Fruit fly (Drosophila melanogaster) whole organism, embryonic: Measurements from ENCODE around the gene Stat92E.

Experiments used
- BEAF-32 ChIP-seq: fragments of 200-800 bp; sonication (Bioruptor generic); optimal IDR thresholded peaks from 3 replicates; lab custom pipeline; 2017; ENCODE audit warnings: missing biosample characterization, missing genetic modification characterization, mild to moderate bottlenecking, moderate library complexity, missing genetic modification reagents
- CG10431 ChIP-seq: fragments of 200-800 bp; sonication (Bioruptor generic); optimal IDR thresholded peaks from 3 replicates; lab custom pipeline; 2018; ENCODE audit warnings: missing biosample characterization, mild to moderate bottlenecking, missing genetic modification characterization
- CG13894 ChIP-seq: fragments of 200-800 bp; sonication (Bioruptor generic); optimal IDR thresholded peaks from 3 replicates; lab custom pipeline; 2018; ENCODE audit warnings: missing biosample characterization, mild to moderate bottlenecking, missing genetic modification characterization, moderate library complexity
- CG31388 ChIP-seq: fragments of 200-800 bp; sonication (Bioruptor generic); optimal IDR thresholded peaks from 2 replicates; lab custom pipeline; 2016; ENCODE audit warnings: missing biosample characterization, missing genetic modification characterization
- CG32767 ChIP-seq: fragments of 200-800 bp; sonication (Bioruptor generic); IDR thresholded peaks from 2 replicates; pipeline ENCODE4 v1.3.6; 2022; ENCODE audit warnings: missing biosample characterization, missing genetic modification characterization
- CG6854 ChIP-seq: fragments of 200-800 bp; sonication (Bioruptor generic); optimal IDR thresholded peaks from 3 replicates; lab custom pipeline; 2017; ENCODE audit warnings: missing biosample characterization, mild to moderate bottlenecking, missing genetic modification characterization
- CG9437 ChIP-seq: fragments of 200-800 bp; sonication (Bioruptor generic); optimal IDR thresholded peaks from 2 replicates; lab custom pipeline; 2018; ENCODE audit warnings: missing biosample characterization, mild to moderate bottlenecking, missing genetic modification characterization
- CG9609 ChIP-seq: fragments of 200-800 bp; sonication (Bioruptor generic); optimal IDR thresholded peaks from 3 replicates; lab custom pipeline; 2016; ENCODE audit warnings: missing biosample characterization, missing genetic modification characterization
- Doc2 ChIP-seq: fragments of 200-800 bp; sonication (Bioruptor generic); IDR thresholded peaks from 2 replicates; pipeline ENCODE4 v1.3.6; 2022; ENCODE audit warnings: missing biosample characterization, missing genetic modification characterization
- Ets65A ChIP-seq: fragments of 200-800 bp; sonication (Bioruptor generic); peaks from one replicate; lab custom pipeline; 2016; ENCODE audit warnings: missing biosample characterization, missing genetic modification characterization
- Hmx ChIP-seq: fragments of 200-800 bp; sonication (Bioruptor generic); optimal IDR thresholded peaks from 2 replicates; lab custom pipeline; 2016; ENCODE audit warnings: missing biosample characterization, missing genetic modification characterization
- Jarid2 ChIP-seq: fragments of 200-800 bp; sonication (Bioruptor generic); optimal IDR thresholded peaks from 3 replicates; lab custom pipeline; 2017; ENCODE audit warnings: mild to moderate bottlenecking, missing biosample characterization, missing genetic modification reagents, missing genetic modification characterization
- Lpt ChIP-seq: fragments of >200 bp; optimal IDR thresholded peaks from 2 replicates; lab custom pipeline; 2018; ENCODE audit warnings: missing biosample characterization, missing genetic modification characterization
- Med ChIP-seq: fragments of 200-800 bp; sonication (Bioruptor generic); peaks from one replicate; lab custom pipeline; 2016; ENCODE audit warnings: missing biosample characterization, missing genetic modification characterization, mild to moderate bottlenecking, inconsistent platforms, moderate library complexity
- Stat92E ChIP-seq, 3 experiments: fragments of >200 bp in 2 of 3; fragments of 200-800 bp in 1 of 3; sonication (Bioruptor generic) in 1 of 3; optimal IDR thresholded peaks; 2 replicates each; lab custom pipeline; 2017 to 2019; ENCODE audit warnings: missing biosample characterization in 3 of 3, missing genetic modification characterization in 3 of 3, mild to moderate bottlenecking in 1 of 3, moderate library complexity in 1 of 3
- Xrp1 ChIP-seq: fragments of 200-800 bp; sonication (Bioruptor generic); IDR thresholded peaks from 2 replicates; pipeline ENCODE4 v1.3.6; 2022; ENCODE audit warnings: missing biosample characterization, missing genetic modification characterization
- al ChIP-seq: fragments of 200-800 bp; sonication (Bioruptor generic); IDR thresholded peaks from 2 replicates; pipeline ENCODE4 v1.3.6; 2022; ENCODE audit warnings: missing biosample characterization, missing genetic modification characterization
- cad ChIP-seq: fragments of >200 bp; optimal IDR thresholded peaks from 2 replicates; lab custom pipeline; 2017; ENCODE audit warnings: missing biosample characterization, missing genetic modification characterization
- cg ChIP-seq: fragments of 200-800 bp; sonication (Bioruptor generic); optimal IDR thresholded peaks from 3 replicates; lab custom pipeline; 2019; ENCODE audit warnings: missing biosample characterization, mild to moderate bottlenecking, missing genetic modification characterization, moderate library complexity
- eyg ChIP-seq: fragments of 200-800 bp; sonication (Bioruptor generic); optimal IDR thresholded peaks from 3 replicates; lab custom pipeline; 2016; ENCODE audit warnings: missing biosample characterization, missing genetic modification characterization
- inv ChIP-seq: fragments of 200-800 bp; sonication (Bioruptor generic); IDR thresholded peaks from 2 replicates; pipeline ENCODE4 v1.3.6; 2022; ENCODE audit warnings: missing biosample characterization, missing genetic modification characterization; ENCODE audit not compliant: partially characterized antibody
- jumu ChIP-seq: fragments of 200-800 bp; sonication (Bioruptor generic); optimal IDR thresholded peaks from 3 replicates; lab custom pipeline; 2016; ENCODE audit warnings: missing biosample characterization, missing genetic modification characterization
- ken ChIP-seq: fragments of 200-800 bp; sonication (Bioruptor generic); IDR thresholded peaks from 3 replicates; pipeline ENCODE4 v1.3.6; 2022; ENCODE audit warnings: missing biosample characterization, missing genetic modification characterization
- nau ChIP-seq: fragments of 200-800 bp; sonication (Bioruptor generic); optimal IDR thresholded peaks from 3 replicates; lab custom pipeline; 2017; ENCODE audit warnings: missing biosample characterization, mild to moderate bottlenecking, missing genetic modification characterization, missing genetic modification reagents
- nmo ChIP-seq: fragments of 200-800 bp; sonication (Bioruptor generic); optimal IDR thresholded peaks from 2 replicates; lab custom pipeline; 2018; ENCODE audit warnings: missing biosample characterization, mild to moderate bottlenecking, missing genetic modification characterization, moderate library complexity
- peb ChIP-seq: fragments of 200-800 bp; sonication (Bioruptor generic); IDR thresholded peaks from 2 replicates; pipeline ENCODE4 v1.3.6; 2022; ENCODE audit warnings: missing biosample characterization, missing genetic modification characterization
- phol ChIP-seq: fragments of 200-800 bp; sonication (Bioruptor generic); optimal IDR thresholded peaks from 3 replicates; lab custom pipeline; 2018; ENCODE audit warnings: missing biosample characterization, mild to moderate bottlenecking, missing genetic modification characterization, moderate library complexity
- pros ChIP-seq: fragments of 200-800 bp; sonication (Bioruptor generic); optimal IDR thresholded peaks from 3 replicates; lab custom pipeline; 2019; ENCODE audit warnings: missing biosample characterization, mild to moderate bottlenecking, missing genetic modification characterization, moderate library complexity
- rib ChIP-seq: fragments of 200-800 bp; sonication (Bioruptor generic); IDR thresholded peaks from 2 replicates; pipeline ENCODE4 v1.3.6; 2022; ENCODE audit warnings: missing biosample characterization, missing genetic modification characterization
- schlank ChIP-seq: fragments of 200-800 bp; sonication (Bioruptor generic); optimal IDR thresholded peaks from 2 replicates; lab custom pipeline; 2018; ENCODE audit warnings: missing biosample characterization, mild to moderate bottlenecking, missing genetic modification characterization
- sens ChIP-seq: fragments of 200-800 bp; sonication (Bioruptor generic); peaks from one replicate; lab custom pipeline; 2016; ENCODE audit warnings: missing biosample characterization, missing genetic modification characterization
- twi ChIP-seq: fragments of 200-800 bp; optimal IDR thresholded peaks from 2 replicates; lab custom pipeline; 2019; ENCODE audit warnings: missing biosample characterization, mild to moderate bottlenecking, missing genetic modification characterization, moderate library complexity
- vfl ChIP-seq: fragments of 200-800 bp; sonication (Bioruptor generic); optimal IDR thresholded peaks from 2 replicates; lab custom pipeline; 2016; ENCODE audit warnings: missing biosample characterization, missing genetic modification characterization
- vnd ChIP-seq: fragments of 200-800 bp; sonication (Bioruptor generic); IDR thresholded peaks from 3 replicates; pipeline ENCODE4 v1.3.6; 2022; ENCODE audit warnings: missing biosample characterization, missing genetic modification characterization; ENCODE audit not compliant: partially characterized antibody
- vvl ChIP-seq: fragments of 200-800 bp; sonication (Bioruptor generic); IDR thresholded peaks from 2 replicates; pipeline ENCODE4 v1.3.6; 2022; ENCODE audit warnings: missing biosample characterization, missing genetic modification characterization

Gene Stat92E

dm6 chr3R:20597407-20598325 is 45.6 kb upstream of the Stat92E start (continued):
- TF ChIP-seq vfl (GFP tag; lab: Kevin White, UChicago) (no peak), Ets65A (GFP tag; lab: Kevin White, UChicago) (peak; percentile 77), Doc2 (GFP tag; lab: Robert Waterston, UW) (no peak), CG13894 (tag; lab: Kevin White, UChicago) (peak; percentile 79), Jarid2 (no peak), nau (no peak), BEAF-32 (no peak), schlank (tag; lab: Kevin White, UChicago) (no peak), Lpt (GFP tag; lab: Kevin White, UChicago) (no peak), CG32767 (peak; percentile 60), Xrp1 (no peak), CG6854 (GFP tag; lab: Kevin White, UChicago) (no peak), vnd (GFP tag; lab: Robert Waterston, UW) (no peak), Med (GFP tag; lab: Kevin White, UChicago) (peak; percentile 64), rib (GFP tag; lab: Robert Waterston, UW) (no peak)

DNA sequence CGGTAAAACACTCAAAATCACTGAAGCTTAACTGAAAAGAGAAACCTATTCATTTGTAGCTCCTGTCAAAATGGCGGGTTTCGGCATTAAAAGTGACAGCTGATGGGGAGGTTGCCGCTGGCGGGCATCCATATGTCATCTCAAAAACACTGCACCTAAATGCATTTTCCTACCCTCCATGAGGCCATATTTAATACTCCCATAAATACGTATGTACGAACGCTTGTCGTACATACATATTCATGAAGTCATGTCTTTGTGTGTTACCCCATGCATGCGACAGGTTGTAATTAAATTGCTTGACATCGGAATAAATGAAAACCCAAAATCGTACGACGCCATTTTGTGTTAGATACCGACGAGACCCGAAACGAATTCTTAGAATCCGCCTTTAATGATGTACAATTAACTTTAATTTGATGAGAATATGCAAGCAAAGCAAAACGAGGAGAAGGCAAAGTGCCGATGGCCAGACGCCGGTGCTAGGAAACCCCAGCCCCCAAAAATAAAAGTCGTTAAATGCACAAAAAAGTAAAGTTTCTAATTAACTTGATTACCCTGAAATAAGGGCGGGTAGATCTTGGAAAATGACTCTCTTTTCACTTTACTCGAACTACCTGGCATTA is 44.3 kb upstream of the Stat92E start:
- no peak for TF ChIP-seq CG31388 (GFP tag; lab: Kevin White, UChicago)
- TF ChIP-seq twi (tag; lab: Kevin White, UChicago) = peak; percentile 54
- TF ChIP-seq cad = peak; percentile 24
- no peak for TF ChIP-seq peb
- no peak for TF ChIP-seq ken (GFP tag; lab: Robert Waterston, UW)
- TF ChIP-seq nmo (GFP tag; lab: Kevin White, UChicago) = no peak
- peak; percentile 6 for TF ChIP-seq phol (tag; lab: Kevin White, UChicago)
- no peak for TF ChIP-seq al (GFP tag; lab: Robert Waterston, UW)
- TF ChIP-seq vvl (GFP tag; lab: Robert Waterston, UW) = peak; percentile 61; the same call in 1 of the 2 replicates
- TF ChIP-seq CG13894 (tag; lab: Kevin White, UChicago) = peak; percentile 17
- no peak for TF ChIP-seq CG9609 (GFP tag; lab: Kevin White, UChicago)
- peak; percentile 48 for TF ChIP-seq pros (GFP tag; lab: Kevin White, UChicago)
- no peak for TF ChIP-seq jumu
- peak in 1 of 3 experiments; percentile 61 for TF ChIP-seq Stat92E (GFP tag; optimal IDR thresholded peaks at IDR 0.05; lab: Kevin White, UChicago)
- no peak for TF ChIP-seq Hmx (GFP tag; lab: Kevin White, UChicago)
- peak; percentile 10 for TF ChIP-seq cg (GFP tag; lab: Kevin White, UChicago)
- peak; percentile 64 for TF ChIP-seq sens (GFP tag; lab: Kevin White, UChicago)

DNA sequence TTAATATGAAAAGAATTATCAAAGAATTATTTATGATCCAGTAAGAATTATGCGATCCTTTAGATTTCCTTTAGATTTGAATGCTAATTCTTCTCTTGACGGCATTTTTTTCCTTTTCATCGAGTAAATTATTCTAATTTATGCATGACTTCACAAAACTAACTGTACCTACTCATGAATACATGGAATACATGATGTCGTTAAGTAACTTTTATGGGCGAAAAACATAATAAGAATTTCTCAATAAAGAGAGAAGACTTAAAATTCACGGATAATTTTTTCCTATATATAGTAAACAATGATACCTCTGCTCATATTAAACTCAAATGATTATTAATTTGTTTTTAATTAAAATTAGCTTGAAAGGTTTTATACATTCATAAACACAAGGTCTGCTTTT is 43.8 kb upstream of the Stat92E start:
- TF ChIP-seq CG9437 (GFP tag; lab: Kevin White, UChicago) = no peak
- TF ChIP-seq CG10431 = peak; percentile 95
- TF ChIP-seq eyg = no peak
- no peak for TF ChIP-seq inv (GFP tag; lab: Robert Waterston, UW)
